Fruit fly (Drosophila melanogaster): Measurements from ENCODE around the gene CG17328.

DNA sequence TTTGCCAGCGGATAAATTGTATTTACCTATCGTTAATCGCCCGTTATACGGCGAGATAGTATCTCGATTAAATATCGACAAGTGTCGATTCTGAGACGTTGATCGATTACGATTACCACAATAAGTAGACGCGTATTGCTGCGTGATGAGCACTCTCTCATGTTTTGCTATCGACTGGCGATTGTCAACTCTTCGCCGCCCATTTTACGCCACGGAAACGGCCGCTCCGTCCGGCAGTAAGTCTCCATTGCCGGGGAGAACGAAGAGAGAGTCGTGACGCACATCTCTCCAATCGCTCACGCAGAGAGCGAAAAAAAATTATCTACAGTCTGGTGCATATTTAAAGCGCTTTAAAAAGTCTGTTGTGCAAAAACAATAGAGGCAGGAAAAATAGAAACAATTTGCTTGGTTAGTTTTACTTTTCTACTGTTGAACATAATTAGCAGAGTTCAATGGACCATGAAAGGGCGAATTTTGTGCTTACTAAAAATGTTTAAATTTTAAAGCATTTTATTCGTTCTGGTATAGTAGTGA lies 48.1 kb upstream of the CG17328 start, which contains the start of gene CG46309:
- TF ChIP-seq toe (GFP tag; optimal IDR thresholded peaks at IDR 0.05) = peak; percentile 3
- peak; percentile 66 for TF ChIP-seq CG33017 (tag; optimal IDR thresholded peaks at IDR 0.05)
- peak; percentile 9 for TF ChIP-seq kay (GFP tag; ENCODE audit: borderline replicate concordance)
- no peak for TF ChIP-seq pad (GFP tag; optimal IDR thresholded peaks at IDR 0.05)
- peak; percentile 61 for TF ChIP-seq cic (GFP tag; optimal IDR thresholded peaks at IDR 0.05)
- peak; percentile 9 for TF ChIP-seq CG11617 (GFP tag; optimal IDR thresholded peaks at IDR 0.05)
- peak; percentile 30 for TF ChIP-seq CG5204 (GFP tag; optimal IDR thresholded peaks at IDR 0.05)
- TF ChIP-seq cnc (optimal IDR thresholded peaks at IDR 0.05) = no peak
- TF ChIP-seq bab1 (GFP tag; optimal IDR thresholded peaks at IDR 0.05) = peak; percentile 47
- TF ChIP-seq Hr96 (GFP tag; optimal IDR thresholded peaks at IDR 0.05) = no peak
- no peak for TF ChIP-seq CG14711 (tag; optimal IDR thresholded peaks at IDR 0.05)

Data from whole organism, adult.